Fruit fly (Drosophila melanogaster): ENCODE data around the gene CG46339.
A peak's percentile ranks its signal among the peaks of the same experiment; 100 is the strongest.

CG46339 gene

DNA sequence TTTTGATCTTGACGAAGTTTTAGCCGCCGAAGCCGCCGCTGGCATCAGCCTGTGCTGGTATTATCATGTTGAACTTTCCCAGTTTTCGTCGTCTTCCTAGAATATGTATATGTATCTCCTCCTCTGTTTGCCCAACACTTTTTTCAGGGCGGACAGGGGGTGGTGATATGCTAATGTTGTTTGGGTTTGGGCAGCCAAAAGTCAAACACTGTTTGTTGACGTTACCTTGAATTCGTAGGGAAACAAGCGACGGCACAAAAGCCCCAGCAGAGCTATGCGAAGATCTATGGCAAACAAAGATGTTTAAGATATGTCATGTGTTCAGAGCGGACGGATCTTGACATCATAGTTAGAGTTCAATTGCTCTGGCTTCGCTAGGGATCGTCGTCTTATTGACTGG is 6.8 kb upstream of the CG46339 start (continued):
- TF ChIP-seq Hr3 (GFP tag; optimal IDR thresholded peaks at IDR 0.05), result no peak
- TF ChIP-seq so (GFP tag; IDR thresholded peaks at IDR 0.05), result 0 out of 3 replicates have a peak, but pooled peaks have one; percentile 21
- TF ChIP-seq CG9727 (GFP tag; optimal IDR thresholded peaks at IDR 0.05), result no peak
- TF ChIP-seq Fer3 (tag; optimal IDR thresholded peaks at IDR 0.05), result peak; percentile 23
- TF ChIP-seq Atf3 (GFP tag; optimal IDR thresholded peaks at IDR 0.05), result no peak
- no peak for TF ChIP-seq slbo (GFP tag; IDR thresholded peaks at IDR 0.05)
- TF ChIP-seq CG3847 (GFP tag; IDR thresholded peaks at IDR 0.05), result no peak
- TF ChIP-seq CG10431 (GFP tag; optimal IDR thresholded peaks at IDR 0.05), result no peak
- TF ChIP-seq oc (tag; optimal IDR thresholded peaks at IDR 0.05), result no peak
- no peak for TF ChIP-seq chm (GFP tag; IDR thresholded peaks at IDR 0.05)
- peak; percentile 64 for TF ChIP-seq sens (GFP tag)
- no peak for TF ChIP-seq CG3065 (GFP tag; optimal IDR thresholded peaks at IDR 0.05)
- TF ChIP-seq CG3995 (GFP tag; optimal IDR thresholded peaks at IDR 0.05), result no peak
- no peak for TF ChIP-seq ase (GFP tag; IDR thresholded peaks at IDR 0.05)
- no peak for TF ChIP-seq CG12155 (GFP tag; optimal IDR thresholded peaks at IDR 0.05)
- TF ChIP-seq bbx (GFP tag; IDR thresholded peaks at IDR 0.05; ENCODE audit: partially characterized antibody), result no peak
- TF ChIP-seq Ada2b (GFP tag; IDR thresholded peaks at IDR 0.05), result no peak
- TF ChIP-seq CG7745 (tag; optimal IDR thresholded peaks at IDR 0.05), result no peak
- no peak for TF ChIP-seq Max (GFP tag; optimal IDR thresholded peaks at IDR 0.05)
- no peak for TF ChIP-seq Deaf1 (tag; optimal IDR thresholded peaks at IDR 0.05)
- TF ChIP-seq TFAM (GFP tag; optimal IDR thresholded peaks at IDR 0.05), result no peak
- TF ChIP-seq insv (GFP tag; optimal IDR thresholded peaks at IDR 0.05), result no peak
- peak; percentile 10 for TF ChIP-seq CG2712 (tag; optimal IDR thresholded peaks at IDR 0.05)
- TF ChIP-seq CG7987 (GFP tag; optimal IDR thresholded peaks at IDR 0.05), result peak; percentile 30
- TF ChIP-seq CG12071 (GFP tag; optimal IDR thresholded peaks at IDR 0.05), result peak; percentile 31
- no peak for TF ChIP-seq CG12942 (GFP tag; optimal IDR thresholded peaks at IDR 0.05)
- no peak for TF ChIP-seq Vsx1 (GFP tag; optimal IDR thresholded peaks at IDR 0.05)
- TF ChIP-seq az2 (GFP tag; optimal IDR thresholded peaks at IDR 0.05), result no peak
- peak; percentile 43 for TF ChIP-seq MTF-1 (GFP tag; optimal IDR thresholded peaks at IDR 0.05; ENCODE audit: borderline replicate concordance)
- no peak for TF ChIP-seq CG9797 (GFP tag; optimal IDR thresholded peaks at IDR 0.05)
- no peak for TF ChIP-seq CG13287 (GFP tag; IDR thresholded peaks at IDR 0.05; ENCODE audit: partially characterized antibody)
- no peak for TF ChIP-seq nerfin-2 (GFP tag; IDR thresholded peaks at IDR 0.05; ENCODE audit: partially characterized antibody)
- TF ChIP-seq Aef1 (GFP tag; IDR thresholded peaks at IDR 0.05), result no peak
- TF ChIP-seq PHDP (tag; optimal IDR thresholded peaks at IDR 0.05), result peak; percentile 32
- peak; percentile 7 for TF ChIP-seq CG15696 (tag; optimal IDR thresholded peaks at IDR 0.05)
- no peak for TF ChIP-seq sna (GFP tag; IDR thresholded peaks at IDR 0.05; ENCODE audit: partially characterized antibody)
- TF ChIP-seq CTCF (GFP tag; optimal IDR thresholded peaks at IDR 0.05), result no peak
- no peak for TF ChIP-seq sens-2 (GFP tag; IDR thresholded peaks at IDR 0.05)
- no peak for TF ChIP-seq NC2α (GFP tag; optimal IDR thresholded peaks at IDR 0.05)
- peak; percentile 71 for TF ChIP-seq ATbp (GFP tag; optimal IDR thresholded peaks at IDR 0.05)
- no peak for TF ChIP-seq grau (tag; optimal IDR thresholded peaks at IDR 0.05)
- no peak for TF ChIP-seq CG8944 (GFP tag; optimal IDR thresholded peaks at IDR 0.05)
- no peak for TF ChIP-seq pfk (GFP tag; optimal IDR thresholded peaks at IDR 0.05)
- TF ChIP-seq ci (GFP tag; IDR thresholded peaks at IDR 0.05), result peak; percentile 18; the same call in 1 of the 3 replicates
- TF ChIP-seq zf30C (GFP tag; optimal IDR thresholded peaks at IDR 0.05), result no peak
- TF ChIP-seq Bgb (GFP tag; IDR thresholded peaks at IDR 0.05; ENCODE audit: partially characterized antibody), result no peak
- no peak for TF ChIP-seq Mes4 (GFP tag; optimal IDR thresholded peaks at IDR 0.05)
- no peak for TF ChIP-seq Stat92E (GFP tag; optimal IDR thresholded peaks at IDR 0.05)
- TF ChIP-seq CG11398 (GFP tag; optimal IDR thresholded peaks at IDR 0.05), result no peak
- TF ChIP-seq CG12769 (tag; optimal IDR thresholded peaks at IDR 0.05), result peak; percentile 32
- no peak for TF ChIP-seq ara (GFP tag; IDR thresholded peaks at IDR 0.05)
- TF ChIP-seq Mad (GFP tag; optimal IDR thresholded peaks at IDR 0.05), result no peak
